Fruit fly (Drosophila melanogaster): ENCODE results near the gene RecQ5.

The RecQ5 gene

DNA sequence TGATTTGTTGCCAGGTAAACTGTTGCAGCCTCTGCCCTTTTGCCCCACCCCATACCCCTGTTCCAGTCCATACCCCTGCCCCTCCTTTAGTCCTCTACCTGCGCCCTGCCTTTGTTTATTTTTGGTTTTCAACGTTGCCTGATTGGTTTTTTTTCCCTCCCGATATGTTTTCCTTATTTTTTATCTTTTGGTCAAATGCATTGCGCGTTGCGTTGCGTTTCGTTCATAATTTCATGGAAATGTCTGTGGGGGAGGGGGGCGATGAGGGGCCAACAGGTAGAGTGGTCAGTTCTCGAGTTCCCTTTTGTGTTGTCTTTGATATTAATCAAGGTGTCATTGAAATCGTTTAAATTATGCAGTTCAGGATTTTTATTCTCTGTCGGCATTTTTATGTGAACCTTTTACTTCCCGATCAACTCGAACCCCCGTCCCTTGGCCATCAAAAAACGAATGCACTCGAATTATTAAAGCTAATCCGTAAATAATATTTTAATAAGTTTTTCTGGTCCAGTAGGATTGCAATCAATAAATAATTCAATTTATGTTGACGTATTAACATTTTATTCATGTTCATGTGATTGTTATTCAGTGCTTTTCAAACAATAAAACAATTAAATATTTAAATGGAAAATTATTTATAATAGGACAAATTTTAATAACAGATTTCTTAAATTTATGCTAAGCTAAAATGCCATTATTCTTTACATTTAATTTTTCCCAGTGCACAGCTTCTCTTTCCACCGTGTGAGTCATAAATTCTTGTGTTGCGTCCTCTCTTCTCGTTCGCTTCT lies 3.1 kb upstream of the RecQ5 start (continued):
- TF ChIP-seq kay (GFP tag; optimal IDR thresholded peaks at IDR 0.05) (peak; percentile 70), CG6791 (GFP tag; IDR thresholded peaks at IDR 0.05; ENCODE audit: partially characterized antibody) (peak; percentile 7; the same call in 1 of the 3 replicates), CG15514 (GFP tag; optimal IDR thresholded peaks at IDR 0.05) (no peak), CG9797 (GFP tag; optimal IDR thresholded peaks at IDR 0.05) (no peak), CG14667 (GFP tag; IDR thresholded peaks at IDR 0.05) (peak; percentile 35; the same call in 1 of the 2 replicates), pho (GFP tag; optimal IDR thresholded peaks at IDR 0.05) (no peak), tll (GFP tag; optimal IDR thresholded peaks at IDR 0.05) (peak in 1 of 2 experiments; percentile 17), knrl (GFP tag; IDR thresholded peaks at IDR 0.05; ENCODE audit: partially characterized antibody) (no peak), bigmax (GFP tag; optimal IDR thresholded peaks at IDR 0.05) (no peak), CG3726 (GFP tag; IDR thresholded peaks at IDR 0.05) (no peak), dpn (GFP tag; optimal IDR thresholded peaks at IDR 0.05) (peak in 1 of 2 experiments; percentile 36), CG15479 (GFP tag; optimal IDR thresholded peaks at IDR 0.05) (peak; percentile 95), CG12659 (GFP tag; optimal IDR thresholded peaks at IDR 0.05) (peak; percentile 24), Awh (GFP tag; IDR thresholded peaks at IDR 0.05) (no peak), h (optimal IDR thresholded peaks at IDR 0.05) (no peak), CG31365 (tag; optimal IDR thresholded peaks at IDR 0.05) (no peak), chinmo (GFP tag; IDR thresholded peaks at IDR 0.05; ENCODE audit: partially characterized antibody) (no peak), Ptx1 (GFP tag; IDR thresholded peaks at IDR 0.05) (peak; percentile 43; the same call in 1 of the 2 replicates), CG43689 (GFP tag; IDR thresholded peaks at IDR 0.05) (no peak), CG7839 (tag; optimal IDR thresholded peaks at IDR 0.05) (peak; percentile 80), C15 (GFP tag; IDR thresholded peaks at IDR 0.05) (no peak), Hand (GFP tag; optimal IDR thresholded peaks at IDR 0.05) (no peak), p53 (GFP tag; optimal IDR thresholded peaks at IDR 0.05) (no peak), Nf-YC (tag; optimal IDR thresholded peaks at IDR 0.05) (no peak), CG15073 (GFP tag; optimal IDR thresholded peaks at IDR 0.05) (no peak), Myb (GFP tag; optimal IDR thresholded peaks at IDR 0.05) (no peak), grau (tag; optimal IDR thresholded peaks at IDR 0.05) (peak; percentile 80), CG10274 (GFP tag; optimal IDR thresholded peaks at IDR 0.05) (no peak), B-H1 (GFP tag; IDR thresholded peaks at IDR 0.05) (no peak), CG14860 (GFP tag; IDR thresholded peaks at IDR 0.05; ENCODE audit: partially characterized antibody) (no peak), wek (GFP tag; optimal IDR thresholded peaks at IDR 0.05) (no peak), gem (tag; optimal IDR thresholded peaks at IDR 0.05) (peak; percentile 90), Dref (GFP tag; IDR thresholded peaks at IDR 0.05) (no peak), CG32532 (GFP tag; IDR thresholded peaks at IDR 0.05) (no peak), rib (GFP tag; IDR thresholded peaks at IDR 0.05) (no peak), fd102C (GFP tag; optimal IDR thresholded peaks at IDR 0.05) (no peak), CG2129 (GFP tag; IDR thresholded peaks at IDR 0.05; ENCODE audit: partially characterized antibody) (no peak), Hsf (GFP tag; optimal IDR thresholded peaks at IDR 0.05) (peak; percentile 33), CG12391 (tag; optimal IDR thresholded peaks at IDR 0.05) (peak; percentile 91), CG1792 (GFP tag; optimal IDR thresholded peaks at IDR 0.05) (no peak), CG10979 (tag; optimal IDR thresholded peaks at IDR 0.05) (peak; percentile 95), bab2 (GFP tag; optimal IDR thresholded peaks at IDR 0.05) (no peak), CG13287 (GFP tag; IDR thresholded peaks at IDR 0.05; ENCODE audit: partially characterized antibody) (no peak), bsh (GFP tag; optimal IDR thresholded peaks at IDR 0.05) (peak in 1 of 2 experiments; percentile 87), CG7271 (tag; optimal IDR thresholded peaks at IDR 0.05) (peak; percentile 3), fd96Cb (tag; optimal IDR thresholded peaks at IDR 0.05) (peak; percentile 74), sna (GFP tag; IDR thresholded peaks at IDR 0.05; ENCODE audit: partially characterized antibody) (no peak), Xrp1 (GFP tag; IDR thresholded peaks at IDR 0.05) (peak; percentile 88)
